Worm (Caenorhabditis elegans): ENCODE results near the gene B0250.5.

ce11 chrV:20475029-20475428 is 18.7 kb upstream of the B0250.5 start:
- TF ChIP-seq him-1 (tag; optimal IDR thresholded peaks at IDR 0.05) (no peak), W03F9.2 (tag; optimal IDR thresholded peaks at IDR 0.05) (no peak), dao-5 (tag; optimal IDR thresholded peaks at IDR 0.05) (no peak)

Data from whole organism, L4/young adult.